Fruit fly (Drosophila melanogaster) whole organism, embryonic: Measurements from ENCODE around the gene ClC-a.

Experiments used
- ATbp ChIP-seq: fragments of 200-800 bp; sonication (Bioruptor generic); optimal IDR thresholded peaks from 2 replicates; lab custom pipeline; 2017; ENCODE audit warnings: missing biosample characterization, mild to moderate bottlenecking, missing genetic modification characterization, missing genetic modification reagents
- Abd-B ChIP-seq: fragments of 200-800 bp; sonication (Bioruptor generic); optimal IDR thresholded peaks from 2 replicates; lab custom pipeline; 2018; ENCODE audit warnings: missing biosample characterization, mild to moderate bottlenecking, missing genetic modification characterization, moderate library complexity
- Adf1 ChIP-seq: fragments of 200-800 bp; sonication (Bioruptor generic); IDR thresholded peaks from 2 replicates; pipeline ENCODE4 v1.3.6; 2022; ENCODE audit warnings: missing biosample characterization, missing genetic modification characterization
- Antp ChIP-seq: fragments of 200-800 bp; sonication (Bioruptor generic); optimal IDR thresholded peaks from 3 replicates; lab custom pipeline; 2016; ENCODE audit warnings: missing biosample characterization, missing genetic modification characterization
- Atf6 ChIP-seq: fragments of 200-800 bp; sonication (Bioruptor generic); IDR thresholded peaks from 2 replicates; pipeline ENCODE4 v1.3.6; 2022; ENCODE audit warnings: missing biosample characterization, missing genetic modification characterization
- B-H2 ChIP-seq: fragments of 200-800 bp; sonication (Bioruptor generic); optimal IDR thresholded peaks from 2 replicates; lab custom pipeline; 2018; ENCODE audit warnings: missing biosample characterization, mild to moderate bottlenecking, missing genetic modification characterization
- CG10321 ChIP-seq: fragments of 200-800 bp; sonication (Bioruptor generic); IDR thresholded peaks from 2 replicates; pipeline ENCODE4 v1.3.6; 2022; ENCODE audit warnings: missing biosample characterization, missing genetic modification characterization
- CG11247 ChIP-seq: fragments of 200-800 bp; sonication (Bioruptor generic); IDR thresholded peaks from 2 replicates; pipeline ENCODE4 v1.3.6; 2022; ENCODE audit warnings: missing biosample characterization, missing genetic modification characterization
- CG12219 ChIP-seq: fragments of 200-800 bp; sonication (Bioruptor generic); optimal IDR thresholded peaks from 3 replicates; lab custom pipeline; 2018; ENCODE audit warnings: missing biosample characterization, mild to moderate bottlenecking, missing genetic modification characterization
- CG1233 ChIP-seq: fragments of 200-800 bp; sonication (Bioruptor generic); optimal IDR thresholded peaks from 4 replicates; lab custom pipeline; 2018; ENCODE audit warnings: missing biosample characterization, mild to moderate bottlenecking, missing genetic modification characterization
- CG12769 ChIP-seq: fragments of 200-800 bp; sonication (Bioruptor generic); optimal IDR thresholded peaks from 2 replicates; lab custom pipeline; 2019; ENCODE audit warnings: missing biosample characterization, mild to moderate bottlenecking, missing genetic modification characterization, moderate library complexity
- CG12942 ChIP-seq: fragments of 200-800 bp; sonication (Bioruptor generic); optimal IDR thresholded peaks from 3 replicates; lab custom pipeline; 2016; ENCODE audit warnings: missing biosample characterization, missing genetic modification characterization
- CG14710 ChIP-seq: fragments of 200-800 bp; sonication (Bioruptor generic); optimal IDR thresholded peaks from 3 replicates; lab custom pipeline; 2019; ENCODE audit warnings: missing biosample characterization, mild to moderate bottlenecking, missing genetic modification characterization, moderate library complexity
- CG1529 ChIP-seq: fragments of 200-800 bp; sonication (Bioruptor generic); optimal IDR thresholded peaks from 3 replicates; lab custom pipeline; 2018; ENCODE audit warnings: missing biosample characterization, missing genetic modification characterization
- CG17568 ChIP-seq: fragments of 200-800 bp; sonication (Bioruptor generic); optimal IDR thresholded peaks from 2 replicates; lab custom pipeline; 2018; ENCODE audit warnings: missing biosample characterization, mild to moderate bottlenecking, missing genetic modification characterization, moderate library complexity
- CG33557 ChIP-seq: fragments of 200-800 bp; sonication (Bioruptor generic); optimal IDR thresholded peaks from 2 replicates; lab custom pipeline; 2019; ENCODE audit warnings: missing biosample characterization, mild to moderate bottlenecking, missing genetic modification characterization, moderate library complexity
- CG3407 ChIP-seq: fragments of 200-800 bp; sonication (Bioruptor generic); optimal IDR thresholded peaks from 2 replicates; lab custom pipeline; 2018; ENCODE audit warnings: missing biosample characterization, mild to moderate bottlenecking, missing genetic modification characterization
- CG34376 ChIP-seq: fragments of 200-800 bp; sonication (Bioruptor generic); optimal IDR thresholded peaks from 2 replicates; lab custom pipeline; 2018; ENCODE audit warnings: missing biosample characterization, mild to moderate bottlenecking, missing genetic modification characterization
- CG4424 ChIP-seq: fragments of 200-800 bp; sonication (Bioruptor generic); optimal IDR thresholded peaks from 3 replicates; lab custom pipeline; 2016; ENCODE audit warnings: missing biosample characterization, missing genetic modification characterization
- CG4707 ChIP-seq: fragments of 200-800 bp; sonication (Bioruptor generic); optimal IDR thresholded peaks from 2 replicates; lab custom pipeline; 2018; ENCODE audit warnings: missing biosample characterization, mild to moderate bottlenecking, missing genetic modification characterization, moderate library complexity
- CG4854 ChIP-seq: fragments of 200-800 bp; sonication (Bioruptor generic); optimal IDR thresholded peaks from 2 replicates; lab custom pipeline; 2016; ENCODE audit warnings: missing biosample characterization, missing genetic modification characterization, inconsistent platforms
- CG5180 ChIP-seq: fragments of 200-800 bp; sonication (Bioruptor generic); optimal IDR thresholded peaks from 3 replicates; lab custom pipeline; 2017; ENCODE audit warnings: missing biosample characterization, missing genetic modification characterization, mild to moderate bottlenecking, moderate library complexity, missing genetic modification reagents
- CG6765 ChIP-seq: fragments of 200-800 bp; sonication (Bioruptor generic); optimal IDR thresholded peaks from 3 replicates; lab custom pipeline; 2017; ENCODE audit warnings: missing biosample characterization, mild to moderate bottlenecking, missing genetic modification characterization
- Camta ChIP-seq: fragments of 200-800 bp; sonication (Bioruptor generic); optimal IDR thresholded peaks from 2 replicates; lab custom pipeline; 2016; ENCODE audit warnings: missing biosample characterization, missing genetic modification characterization
- Dad ChIP-seq: fragments of 200-800 bp; sonication (Bioruptor generic); optimal IDR thresholded peaks from 3 replicates; lab custom pipeline; 2016; ENCODE audit warnings: missing biosample characterization, missing genetic modification characterization
- Dfd ChIP-seq, 2 experiments: fragments of >200 bp; optimal IDR thresholded peaks; 2 replicates each; lab custom pipeline; 2017; ENCODE audit warnings: missing biosample characterization in 2 of 2, missing genetic modification characterization in 2 of 2
- Eip74EF ChIP-seq, 2 experiments: fragments of 200-800 bp in 1 of 2; fragments of >200 bp in 1 of 2; sonication (Bioruptor generic) in 1 of 2; optimal IDR thresholded peaks; 2 replicates each; lab custom pipeline; 2017 to 2019; ENCODE audit warnings: missing biosample characterization in 2 of 2, missing genetic modification characterization in 2 of 2, mild to moderate bottlenecking in 1 of 2, moderate library complexity in 1 of 2
- Ets97D ChIP-seq: fragments of 200-800 bp; sonication (Bioruptor generic); optimal IDR thresholded peaks from 3 replicates; lab custom pipeline; 2016; ENCODE audit warnings: missing biosample characterization, missing genetic modification characterization
- H15 ChIP-seq: fragments of 200-800 bp; sonication (Bioruptor generic); IDR thresholded peaks from 3 replicates; pipeline ENCODE4 v1.3.6; 2022; ENCODE audit warnings: missing biosample characterization, missing genetic modification characterization
- H2.0 ChIP-seq: fragments of 200-800 bp; sonication (Bioruptor generic); IDR thresholded peaks from 2 replicates; pipeline ENCODE4 v1.3.6; 2022; ENCODE audit warnings: missing biosample characterization, missing genetic modification characterization
- Hmx ChIP-seq: fragments of 200-800 bp; sonication (Bioruptor generic); optimal IDR thresholded peaks from 2 replicates; lab custom pipeline; 2016; ENCODE audit warnings: missing biosample characterization, missing genetic modification characterization
- Hr39 ChIP-seq: fragments of >200 bp; optimal IDR thresholded peaks from 2 replicates; lab custom pipeline; 2017
- Mrtf ChIP-seq: fragments of 200-800 bp; sonication (Bioruptor generic); IDR thresholded peaks from 3 replicates; pipeline ENCODE4 v1.3.6; 2022; ENCODE audit warnings: missing biosample characterization, missing genetic modification characterization
- NfI ChIP-seq: fragments of 200-800 bp; sonication (Bioruptor generic); optimal IDR thresholded peaks from 3 replicates; lab custom pipeline; 2018; ENCODE audit warnings: missing biosample characterization, mild to moderate bottlenecking, missing genetic modification characterization, moderate library complexity
- Oaz ChIP-seq: fragments of 200-800 bp; sonication (Bioruptor generic); IDR thresholded peaks from 2 replicates; pipeline ENCODE4 v1.3.6; 2022; ENCODE audit warnings: missing biosample characterization, missing genetic modification characterization
- Poxn ChIP-seq: fragments of 200-800 bp; sonication (Bioruptor generic); IDR thresholded peaks from 2 replicates; pipeline ENCODE4 v1.3.6; 2022; ENCODE audit warnings: missing biosample characterization, missing genetic modification characterization
- Ptx1 ChIP-seq: fragments of 200-800 bp; sonication (Bioruptor generic); IDR thresholded peaks from 2 replicates; pipeline ENCODE4 v1.3.6; 2022; ENCODE audit warnings: missing biosample characterization, missing genetic modification characterization
- Ravus ChIP-seq: fragments of 200-800 bp; sonication (Bioruptor generic); IDR thresholded peaks from 2 replicates; pipeline ENCODE4 v1.3.6; 2022; ENCODE audit warnings: missing biosample characterization, missing genetic modification characterization
- bcd ChIP-seq: fragments of 200-800 bp; sonication (Bioruptor generic); optimal IDR thresholded peaks from 2 replicates; lab custom pipeline; 2017; ENCODE audit warnings: missing biosample characterization, mild to moderate bottlenecking, missing genetic modification characterization
- btn ChIP-seq: fragments of 200-800 bp; sonication (Bioruptor generic); optimal IDR thresholded peaks from 2 replicates; lab custom pipeline; 2016; ENCODE audit warnings: missing biosample characterization, missing genetic modification characterization
- chif ChIP-seq, 2 experiments: fragments of 200-800 bp; sonication (Bioruptor generic); optimal IDR thresholded peaks; 3 replicates each; lab custom pipeline; 2016; ENCODE audit warnings: missing biosample characterization in 2 of 2, missing genetic modification characterization in 2 of 2
- esg ChIP-seq: fragments of 200-800 bp; sonication (Bioruptor generic); conservative IDR thresholded peaks from 2 replicates; pipeline ENCODE4 v1.3.6; 2022; ENCODE audit warnings: missing biosample characterization, missing genetic modification characterization
- jumu ChIP-seq: fragments of 200-800 bp; sonication (Bioruptor generic); optimal IDR thresholded peaks from 3 replicates; lab custom pipeline; 2016; ENCODE audit warnings: missing biosample characterization, missing genetic modification characterization
- lov ChIP-seq, 2 experiments: fragments of 200-800 bp in 1 of 2; fragments of >200 bp in 1 of 2; sonication (Bioruptor generic) in 1 of 2; IDR thresholded peaks in 1 of 2; optimal IDR thresholded peaks in 1 of 2; 2 replicates in 1 of 2; 3 replicates in 1 of 2; pipeline versions ENCODE4 v1.3.6 to Lab custom; 2017 to 2022; ENCODE audit warnings: missing biosample characterization in 1 of 2, missing genetic modification characterization in 1 of 2
- mirr ChIP-seq: fragments of 200-800 bp; sonication (Bioruptor generic); optimal IDR thresholded peaks from 3 replicates; lab custom pipeline; 2018; ENCODE audit warnings: missing biosample characterization, mild to moderate bottlenecking, missing genetic modification characterization
- odd ChIP-seq: fragments of 200-800 bp; sonication (Bioruptor generic); optimal IDR thresholded peaks from 2 replicates; lab custom pipeline; 2017; ENCODE audit warnings: missing biosample characterization, mild to moderate bottlenecking, missing genetic modification characterization
- sd ChIP-seq: fragments of 200-800 bp; sonication (Bioruptor generic); optimal IDR thresholded peaks from 3 replicates; lab custom pipeline; 2018; ENCODE audit warnings: missing biosample characterization, mild to moderate bottlenecking, missing genetic modification characterization, moderate library complexity
- sens ChIP-seq: fragments of 200-800 bp; sonication (Bioruptor generic); peaks from one replicate; lab custom pipeline; 2016; ENCODE audit warnings: missing biosample characterization, missing genetic modification characterization
- slbo ChIP-seq: fragments of 200-800 bp; sonication (Bioruptor generic); IDR thresholded peaks from 2 replicates; pipeline ENCODE4 v1.3.6; 2022; ENCODE audit warnings: missing biosample characterization, missing genetic modification characterization
- z ChIP-seq: fragments of 200-800 bp; sonication (Bioruptor generic); IDR thresholded peaks from 3 replicates; pipeline ENCODE4 v1.3.6; 2022; ENCODE audit warnings: missing biosample characterization, missing genetic modification characterization

ClC-a gene

dm6 chr3R:11818930-11819639, 6.1 kb upstream of the ClC-a start, which contains the start of the genes COX5A and glo (continued):
- TF ChIP-seq btn: peak; percentile 24
- peak; percentile 83 for TF ChIP-seq Dad (GFP tag; lab: Kevin White, UChicago)
- peak; percentile 67; the same call in 2 of the 3 replicates for TF ChIP-seq H15 (GFP tag; lab: Robert Waterston, UW)
- peak; percentile 83 for TF ChIP-seq Antp (GFP tag; lab: Kevin White, UChicago)
- TF ChIP-seq Camta (GFP tag; lab: Kevin White, UChicago): peak; percentile 82
- no peak for TF ChIP-seq ATbp (GFP tag; lab: Kevin White, UChicago)
- peak; percentile 86 for TF ChIP-seq slbo (GFP tag; lab: Robert Waterston, UW)
- TF ChIP-seq Poxn (GFP tag; lab: Robert Waterston, UW): 0 out of 2 replicates have a peak, but pooled peaks have one; percentile 13
- TF ChIP-seq sens (GFP tag; lab: Kevin White, UChicago): peak; percentile 98
- peak; percentile 56 for TF ChIP-seq Oaz (GFP tag; lab: Robert Waterston, UW)
- TF ChIP-seq esg: peak; percentile 56
- TF ChIP-seq chif (GFP tag; optimal IDR thresholded peaks at IDR 0.05; lab: Kevin White, UChicago): peak; percentile 56 to 83
- TF ChIP-seq CG34376 (GFP tag; lab: Kevin White, UChicago): peak; percentile 37
- peak; percentile 95 for TF ChIP-seq CG14710 (tag; lab: Kevin White, UChicago)
- no peak for TF ChIP-seq CG5180 (GFP tag; lab: Kevin White, UChicago)
- no peak for TF ChIP-seq Abd-B (GFP tag; lab: Kevin White, UChicago)
- TF ChIP-seq Eip74EF (GFP tag; optimal IDR thresholded peaks at IDR 0.05; lab: Kevin White, UChicago): peak in 1 of 2 experiments; percentile 6
- TF ChIP-seq z (GFP tag; lab: Robert Waterston, UW): no peak
- peak; percentile 72 for TF ChIP-seq bcd (GFP tag; lab: Kevin White, UChicago)
- TF ChIP-seq CG12219 (GFP tag; lab: Kevin White, UChicago): peak; percentile 35
- peak; percentile 97 for TF ChIP-seq CG4854 (GFP tag; lab: Kevin White, UChicago)
- peak; percentile 72 for TF ChIP-seq Ptx1 (GFP tag; lab: Robert Waterston, UW)
- peak; percentile 73 for TF ChIP-seq NfI (GFP tag; lab: Kevin White, UChicago)
- no peak for TF ChIP-seq Hr39 (lab: Kevin White, UChicago)
- peak; percentile 14 for TF ChIP-seq CG4707
- TF ChIP-seq CG6765 (GFP tag; lab: Kevin White, UChicago): no peak
- TF ChIP-seq CG3407: peak; percentile 48
- TF ChIP-seq Ets97D (GFP tag; lab: Kevin White, UChicago): peak; percentile 94
- TF ChIP-seq Adf1 (GFP tag; lab: Robert Waterston, UW): no peak
- no peak for TF ChIP-seq Dfd (GFP tag; optimal IDR thresholded peaks at IDR 0.05; lab: Kevin White, UChicago)
- TF ChIP-seq sd (tag; lab: Kevin White, UChicago): no peak
- TF ChIP-seq CG1233 (GFP tag; lab: Kevin White, UChicago): peak; percentile 56
- no peak for TF ChIP-seq CG10321 (GFP tag; lab: Robert Waterston, UW)
- TF ChIP-seq Hmx (GFP tag; lab: Kevin White, UChicago): peak; percentile 5
- TF ChIP-seq CG33557: peak; percentile 71
- peak; percentile 71 for TF ChIP-seq CG12769
- peak; percentile 82 for TF ChIP-seq CG4424
- TF ChIP-seq CG11247 (GFP tag; lab: Robert Waterston, UW): peak; percentile 70
- TF ChIP-seq Ravus: no peak
- TF ChIP-seq odd (GFP tag; lab: Kevin White, UChicago): peak; percentile 33
- peak; percentile 89 for TF ChIP-seq jumu (GFP tag; lab: Kevin White, UChicago)
- peak; percentile 15 for TF ChIP-seq CG1529
- TF ChIP-seq B-H2 (GFP tag; lab: Kevin White, UChicago): peak; percentile 83
- TF ChIP-seq lov (optimal IDR thresholded peaks at IDR 0.05; lab: Kevin White, UChicago): no peak
- TF ChIP-seq lov (GFP tag; IDR thresholded peaks at IDR 0.05; lab: Robert Waterston, UW): peak; percentile 85
- TF ChIP-seq CG17568 (GFP tag; lab: Kevin White, UChicago): no peak
- TF ChIP-seq mirr: peak; percentile 35
- TF ChIP-seq Atf6 (GFP tag; lab: Robert Waterston, UW): peak; percentile 46; the same call in 1 of the 2 replicates
- TF ChIP-seq H2.0 (GFP tag; lab: Robert Waterston, UW): peak; percentile 64; the same call in 1 of the 2 replicates
- TF ChIP-seq Mrtf (GFP tag; lab: Robert Waterston, UW): no peak
- TF ChIP-seq CG12942 (GFP tag; lab: Kevin White, UChicago): peak; percentile 84
